Worm (Caenorhabditis elegans): ENCODE results near the gene chil-2.

DNA sequence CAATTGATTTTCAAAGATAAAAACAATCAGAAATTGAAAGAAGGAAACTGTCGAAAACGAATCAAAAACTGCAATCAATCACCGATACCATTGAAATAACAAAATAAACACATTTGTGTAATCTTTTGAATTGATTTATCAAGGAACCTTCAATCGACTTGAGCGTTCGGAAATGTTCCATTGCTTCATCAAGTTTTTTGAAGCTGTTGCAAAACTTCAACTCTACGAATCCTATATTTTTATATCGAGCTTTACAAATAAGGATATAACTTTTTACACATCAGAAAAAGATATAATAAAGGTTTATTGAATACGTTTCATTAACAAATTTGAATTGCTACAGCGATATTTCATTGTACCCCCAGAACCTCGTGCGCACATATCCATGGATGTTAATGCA lies 1.4 kb downstream of the chil-2 start, which contains the start of gene chil-8:
- TF ChIP-seq nhr-11 (tag; optimal IDR thresholded peaks at IDR 0.05) (no peak), dmd-4 (tag; optimal IDR thresholded peaks at IDR 0.05) (no peak), ama-1 (optimal IDR thresholded peaks at IDR 0.05) (no peak), lin-39 (tag; optimal IDR thresholded peaks at IDR 0.05) (no peak), blmp-1 (tag; optimal IDR thresholded peaks at IDR 0.05; ENCODE audit: insufficient read depth) (no peak), snpc-4 (tag; optimal IDR thresholded peaks at IDR 0.05) (no peak), nhr-10 (tag; optimal IDR thresholded peaks at IDR 0.05) (no peak)

Measured in whole organism, L2 larva.